Worm (Caenorhabditis elegans) whole organism, L2 larva: ENCODE results near the gene ZK1321.1.

Source experiments
- C34F6.9 ChIP-seq: fragments of 150-350 bp; optimal IDR thresholded peaks from 2 replicates; lab custom pipeline; 2014; ENCODE audit warnings: missing biosample characterization, missing genetic modification characterization
- F13H6.1 ChIP-seq: sonication (generic microtip); optimal IDR thresholded peaks from 2 replicates; lab custom pipeline; 2016; ENCODE audit warnings: missing genetic modification characterization, missing compliant biosample characterization
- R02D3.7 ChIP-seq: fragments of 150-350 bp; optimal IDR thresholded peaks from 2 replicates; lab custom pipeline; 2014; ENCODE audit warnings: missing biosample characterization, missing genetic modification characterization
- Y55F3AM.14 ChIP-seq: fragments of 200-800 bp; sonication (Bioruptor generic); optimal IDR thresholded peaks from 2 replicates; lab custom pipeline; 2018; ENCODE audit warnings: mild to moderate bottlenecking, missing genetic modification characterization, missing compliant biosample characterization
- ZK546.5 ChIP-seq: sonication (generic microtip); optimal IDR thresholded peaks from 2 replicates; lab custom pipeline; 2017; ENCODE audit warnings: missing biosample characterization, missing genetic modification characterization
- alr-1 ChIP-seq: fragments of 150-350 bp; optimal IDR thresholded peaks from 2 replicates; lab custom pipeline; 2014; ENCODE audit warnings: missing biosample characterization, missing genetic modification characterization
- aly-2 ChIP-seq: fragments of 150-350 bp; optimal IDR thresholded peaks from 2 replicates; lab custom pipeline; 2014; ENCODE audit warnings: missing biosample characterization, missing genetic modification characterization
- ama-1 ChIP-seq: fragments of 150-350 bp; optimal IDR thresholded peaks from 2 replicates; lab custom pipeline; 2018; ENCODE audit warnings: inconsistent platforms
- blmp-1 ChIP-seq: sonication (generic microtip); optimal IDR thresholded peaks from 2 replicates; lab custom pipeline; 2017; ENCODE audit warnings: missing genetic modification characterization, mild to moderate bottlenecking, missing compliant biosample characterization, antibody characterized with exemption, moderate library complexity; ENCODE audit not compliant: insufficient read depth
- ceh-16 ChIP-seq: fragments of 150-350 bp; optimal IDR thresholded peaks from 2 replicates; lab custom pipeline; 2014; ENCODE audit warnings: missing biosample characterization, missing genetic modification characterization
- ceh-82 ChIP-seq: fragments of 150-350 bp; optimal IDR thresholded peaks from 2 replicates; lab custom pipeline; 2014; ENCODE audit warnings: missing biosample characterization, missing genetic modification characterization
- crh-2 ChIP-seq: sonication (generic microtip); optimal IDR thresholded peaks from 2 replicates; lab custom pipeline; 2017; ENCODE audit warnings: missing biosample characterization, missing genetic modification characterization
- dmd-4 ChIP-seq: sonication (generic microtip); optimal IDR thresholded peaks from 2 replicates; lab custom pipeline; 2017; ENCODE audit warnings: missing biosample characterization, missing genetic modification characterization
- egl-27 ChIP-seq: sonication (generic microtip); optimal IDR thresholded peaks from 3 replicates; lab custom pipeline; 2017; ENCODE audit warnings: missing biosample characterization, missing genetic modification reagents, missing genetic modification characterization
- elt-1 ChIP-seq: fragments of 150-350 bp; optimal IDR thresholded peaks from 2 replicates; lab custom pipeline; 2014; ENCODE audit warnings: missing biosample characterization, missing genetic modification characterization
- elt-3 ChIP-seq: sonication (generic microtip); optimal IDR thresholded peaks from 2 replicates; lab custom pipeline; 2017; ENCODE audit warnings: missing biosample characterization, missing genetic modification characterization
- fos-1 ChIP-seq: fragments of 150-350 bp; optimal IDR thresholded peaks from 2 replicates; lab custom pipeline; 2014; ENCODE audit warnings: missing biosample characterization, missing genetic modification characterization
- gmeb-1 ChIP-seq: fragments of 150-350 bp; optimal IDR thresholded peaks from 2 replicates; lab custom pipeline; 2014; ENCODE audit warnings: missing biosample characterization, missing genetic modification characterization
- lin-11 ChIP-seq: fragments of 150-350 bp; sonication (generic microtip); optimal IDR thresholded peaks from 2 replicates; lab custom pipeline; 2014; ENCODE audit warnings: missing biosample characterization, missing genetic modification characterization, inconsistent platforms, mixed read lengths
- lin-13 ChIP-seq: fragments of 150-350 bp; optimal IDR thresholded peaks from 2 replicates; lab custom pipeline; 2014; ENCODE audit warnings: missing biosample characterization, missing genetic modification reagents, missing genetic modification characterization
- lin-39 ChIP-seq: fragments of 150-350 bp; optimal IDR thresholded peaks from 2 replicates; lab custom pipeline; 2014; ENCODE audit warnings: missing biosample characterization, missing genetic modification reagents, missing genetic modification characterization
- lsy-2 ChIP-seq, 2 experiments: fragments of 150-350 bp in 1 of 2; sonication (generic microtip) in 1 of 2; optimal IDR thresholded peaks; 2 replicates each; lab custom pipeline; 2014 to 2017; ENCODE audit warnings: missing biosample characterization in 2 of 2, missing genetic modification characterization in 2 of 2
- mab-5 ChIP-seq: fragments of 150-350 bp; optimal IDR thresholded peaks from 2 replicates; lab custom pipeline; 2014; ENCODE audit warnings: missing biosample characterization, missing genetic modification characterization
- mbf-1 ChIP-seq: sonication (generic microtip); optimal IDR thresholded peaks from 2 replicates; lab custom pipeline; 2017; ENCODE audit warnings: missing biosample characterization, missing genetic modification characterization
- mdl-1 ChIP-seq, 2 experiments: fragments of 150-350 bp in 1 of 2; sonication (generic microtip) in 1 of 2; optimal IDR thresholded peaks; 2 replicates each; lab custom pipeline; 2017; ENCODE audit warnings: missing biosample characterization in 2 of 2, missing genetic modification characterization in 2 of 2
- nhr-10 ChIP-seq: sonication (generic microtip); optimal IDR thresholded peaks from 2 replicates; lab custom pipeline; 2017; ENCODE audit warnings: missing biosample characterization, missing genetic modification characterization
- nhr-11 ChIP-seq: fragments of 150-350 bp; optimal IDR thresholded peaks from 2 replicates; lab custom pipeline; 2014; ENCODE audit warnings: missing biosample characterization, missing genetic modification characterization
- nhr-12 ChIP-seq: fragments of 150-350 bp; optimal IDR thresholded peaks from 2 replicates; lab custom pipeline; 2014; ENCODE audit warnings: missing biosample characterization, missing genetic modification characterization
- nhr-129 ChIP-seq: fragments of 150-350 bp; optimal IDR thresholded peaks from 2 replicates; lab custom pipeline; 2014; ENCODE audit warnings: missing biosample characterization, missing genetic modification characterization
- nhr-21 ChIP-seq: fragments of 150-350 bp; optimal IDR thresholded peaks from 2 replicates; lab custom pipeline; 2014; ENCODE audit warnings: missing biosample characterization, missing genetic modification characterization
- nhr-23 ChIP-seq: fragments of 150-350 bp; optimal IDR thresholded peaks from 2 replicates; lab custom pipeline; 2014; ENCODE audit warnings: missing biosample characterization, missing genetic modification reagents, missing genetic modification characterization
- nhr-237 ChIP-seq: fragments of 150-350 bp; optimal IDR thresholded peaks from 2 replicates; lab custom pipeline; 2014; ENCODE audit warnings: missing biosample characterization, missing genetic modification characterization
- nhr-25 ChIP-seq: fragments of 150-350 bp; sonication (generic microtip); optimal IDR thresholded peaks from 3 replicates; lab custom pipeline; 2014; ENCODE audit warnings: missing biosample characterization, missing genetic modification characterization
- nhr-6 ChIP-seq: fragments of 150-350 bp; optimal IDR thresholded peaks from 2 replicates; lab custom pipeline; 2014; ENCODE audit warnings: missing biosample characterization, missing genetic modification characterization
- nhr-77 ChIP-seq: fragments of 150-350 bp; optimal IDR thresholded peaks from 2 replicates; lab custom pipeline; 2014; ENCODE audit warnings: missing biosample characterization, missing genetic modification characterization
- peb-1 ChIP-seq: fragments of 150-350 bp; optimal IDR thresholded peaks from 2 replicates; lab custom pipeline; 2014; ENCODE audit warnings: missing biosample characterization, missing genetic modification characterization
- sem-4 ChIP-seq: fragments of 150-350 bp; optimal IDR thresholded peaks from 2 replicates; lab custom pipeline; 2014; ENCODE audit warnings: missing biosample characterization, missing genetic modification reagents, missing genetic modification characterization
- skn-1 ChIP-seq: sonication (generic microtip); optimal IDR thresholded peaks from 2 replicates; lab custom pipeline; 2017; ENCODE audit warnings: missing biosample characterization, missing genetic modification characterization
- sma-3 ChIP-seq: sonication (generic microtip); optimal IDR thresholded peaks from 2 replicates; lab custom pipeline; 2016; ENCODE audit warnings: missing genetic modification reagents, missing genetic modification characterization, missing compliant biosample characterization
- sma-9 ChIP-seq, 2 experiments: fragments of 150-350 bp in 1 of 2; sonication (generic microtip) in 1 of 2; optimal IDR thresholded peaks; 2 replicates each; lab custom pipeline; 2014 to 2016; ENCODE audit warnings: missing genetic modification characterization in 2 of 2, mild to moderate bottlenecking in 1 of 2, missing biosample characterization in 1 of 2, missing compliant biosample characterization in 1 of 2, missing genetic modification reagents in 1 of 2, moderate library complexity in 1 of 2
- snpc-4 ChIP-seq: fragments of 150-350 bp; optimal IDR thresholded peaks from 2 replicates; lab custom pipeline; 2014; ENCODE audit warnings: missing biosample characterization, missing genetic modification characterization
- unc-39 ChIP-seq: fragments of 150-350 bp; optimal IDR thresholded peaks from 2 replicates; lab custom pipeline; 2014; ENCODE audit warnings: missing biosample characterization, missing genetic modification characterization
- unc-55 ChIP-seq: fragments of 150-350 bp; sonication (generic microtip); optimal IDR thresholded peaks from 3 replicates; lab custom pipeline; 2014; ENCODE audit warnings: missing biosample characterization, missing genetic modification reagents, missing genetic modification characterization
- unc-62 ChIP-seq: fragments of 150-350 bp; optimal IDR thresholded peaks from 2 replicates; lab custom pipeline; 2014; ENCODE audit warnings: missing biosample characterization, missing genetic modification reagents, missing genetic modification characterization
- zag-1 ChIP-seq: fragments of 150-350 bp; optimal IDR thresholded peaks from 2 replicates; lab custom pipeline; 2014; ENCODE audit warnings: missing biosample characterization, missing genetic modification characterization
- ztf-1 ChIP-seq: fragments of 200-800 bp; sonication (Bioruptor generic); conservative IDR thresholded peaks from 2 replicates; pipeline ENCODE4 v1.3.6; 2022; ENCODE audit warnings: missing genetic modification characterization, missing compliant biosample characterization
- ztf-11 ChIP-seq: sonication (generic microtip); optimal IDR thresholded peaks from 2 replicates; lab custom pipeline; 2017; ENCODE audit warnings: missing biosample characterization, missing genetic modification characterization
- ztf-4 ChIP-seq: fragments of 150-350 bp; optimal IDR thresholded peaks from 2 replicates; lab custom pipeline; 2014; ENCODE audit warnings: missing biosample characterization, missing genetic modification characterization

Gene ZK1321.1

ce11 chrII:9753730-9754129 is at the start of gene ZK1321.1:
Gene ZK1321.1 (plus strand): TSS chrII:9754030.
- TF ChIP-seq zag-1 (tag; lab: Kevin White, UChicago) (no peak), elt-1 (no peak), nhr-11 (no peak), sem-4 (no peak), nhr-6 (tag; lab: Kevin White, UChicago) (no peak), nhr-23 (tag; lab: Kevin White, UChicago) (no peak), lin-11 (no peak)

- TF ChIP-seq fos-1 (no peak), C34F6.9 (tag; lab: Kevin White, UChicago) (no peak), nhr-23 (tag; lab: Kevin White, UChicago) (no peak), sma-9 (GFP tag; optimal IDR thresholded peaks at IDR 0.05; lab: Kevin White, UChicago) (no peak), sma-9 (tag; optimal IDR thresholded peaks at IDR 0.05; lab: Kevin White, UChicago) (no peak), peb-1 (tag; lab: Kevin White, UChicago) (no peak), unc-39 (tag; lab: Kevin White, UChicago) (no peak), nhr-12 (no peak), sma-3 (GFP tag; lab: Kevin White, UChicago) (no peak), mbf-1 (tag; lab: Kevin White, UChicago) (no peak)
These were observed 49.1 kb upstream of the ZK1321.1 start, which contains the start of gene Y53C12A.10 for ce11 chrII:9704746-9705145. Gene Y53C12A.10 (minus strand): TSS chrII:9704846.

DNA sequence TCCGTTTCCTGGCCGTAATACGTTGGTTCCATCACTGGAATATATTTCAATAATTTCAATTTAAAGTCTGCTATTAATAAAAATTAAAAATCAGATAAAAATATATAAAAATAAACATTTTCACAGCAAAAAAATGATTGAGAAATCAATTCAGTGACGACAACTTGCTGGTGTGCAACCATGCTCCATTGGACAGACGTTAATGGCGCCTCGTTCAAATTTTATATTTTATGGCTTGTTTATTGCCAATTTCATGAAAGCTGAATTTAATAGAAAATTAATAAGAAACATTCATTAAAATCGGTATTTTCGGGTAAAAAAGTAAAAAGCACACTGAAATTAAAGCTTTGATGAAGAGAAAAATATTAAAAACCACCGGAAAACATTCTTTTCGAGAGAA is 47.6 kb upstream of the ZK1321.1 start, which contains the start of gene Y53C12A.3:
Gene Y53C12A.3, minus strand, starts transcription at position 34 of the 400 bp plus-strand sequence.
- no peak for TF ChIP-seq alr-1 (tag; lab: Kevin White, UChicago)
- no peak for TF ChIP-seq ztf-4 (tag; lab: Kevin White, UChicago)
- TF ChIP-seq ztf-1: no peak
- no peak for TF ChIP-seq elt-1
- TF ChIP-seq sma-3 (GFP tag; lab: Kevin White, UChicago): peak; percentile 7
- no peak for TF ChIP-seq nhr-77 (tag; lab: Kevin White, UChicago)
- no peak for TF ChIP-seq nhr-21
- TF ChIP-seq egl-27 (tag; lab: Kevin White, UChicago): no peak
- no peak for TF ChIP-seq R02D3.7 (tag; lab: Kevin White, UChicago)
- TF ChIP-seq elt-3 (tag; lab: Kevin White, UChicago): no peak
- TF ChIP-seq zag-1 (tag; lab: Kevin White, UChicago): no peak
- TF ChIP-seq dmd-4 (tag; lab: Kevin White, UChicago): no peak
- TF ChIP-seq fos-1: peak; percentile 17
- peak; percentile 40 for TF ChIP-seq C34F6.9 (tag; lab: Kevin White, UChicago)
- TF ChIP-seq lin-11: no peak
- no peak for TF ChIP-seq nhr-6 (tag; lab: Kevin White, UChicago)
- peak; percentile 7 for TF ChIP-seq nhr-129
- TF ChIP-seq Y55F3AM.14 (GFP tag; lab: Kevin White, UChicago): no peak
- TF ChIP-seq F13H6.1 (tag; lab: Kevin White, UChicago): no peak
- no peak for TF ChIP-seq ceh-16 (tag; lab: Kevin White, UChicago)
- TF ChIP-seq nhr-25 (tag; lab: Kevin White, UChicago): no peak
- TF ChIP-seq lin-39 (tag; lab: Kevin White, UChicago): no peak
- peak; percentile 34 for TF ChIP-seq lin-13 (GFP tag; lab: Kevin White, UChicago)
- TF ChIP-seq nhr-10 (tag; lab: Kevin White, UChicago): no peak
- TF ChIP-seq gmeb-1 (tag; lab: Kevin White, UChicago): peak; percentile 91
- no peak for TF ChIP-seq mab-5 (tag; lab: Kevin White, UChicago)
- no peak for TF ChIP-seq mdl-1 (tag; optimal IDR thresholded peaks at IDR 0.05; lab: Kevin White, UChicago)
- no peak for TF ChIP-seq aly-2 (tag; lab: Kevin White, UChicago)
- TF ChIP-seq ceh-82 (tag; lab: Kevin White, UChicago): no peak
- TF ChIP-seq sma-9 (GFP tag; optimal IDR thresholded peaks at IDR 0.05; lab: Kevin White, UChicago): no peak
- no peak for TF ChIP-seq sma-9 (tag; optimal IDR thresholded peaks at IDR 0.05; lab: Kevin White, UChicago)
- TF ChIP-seq lsy-2 (tag; optimal IDR thresholded peaks at IDR 0.05; lab: Kevin White, UChicago): peak in 1 of 2 experiments; percentile 74
- TF ChIP-seq peb-1 (tag; lab: Kevin White, UChicago): no peak
- no peak for TF ChIP-seq ama-1 (lab: Kevin White, UChicago)
- no peak for TF ChIP-seq ztf-11
- no peak for TF ChIP-seq mbf-1 (tag; lab: Kevin White, UChicago)
- no peak for TF ChIP-seq nhr-12
- TF ChIP-seq crh-2 (tag; lab: Kevin White, UChicago): peak; percentile 39
- no peak for TF ChIP-seq skn-1 (tag; lab: Kevin White, UChicago)
- TF ChIP-seq unc-62 (GFP tag; lab: Kevin White, UChicago): no peak
- TF ChIP-seq nhr-237 (tag; lab: Kevin White, UChicago): no peak
- peak; percentile 79 for TF ChIP-seq unc-55 (GFP tag; lab: Kevin White, UChicago)
- TF ChIP-seq nhr-23 (tag; lab: Kevin White, UChicago): no peak
- TF ChIP-seq snpc-4 (tag; lab: Kevin White, UChicago): no peak
- no peak for TF ChIP-seq ZK546.5 (tag; lab: Kevin White, UChicago)
- TF ChIP-seq blmp-1 (tag; lab: Kevin White, UChicago): peak; percentile 24
- no peak for TF ChIP-seq unc-39 (tag; lab: Kevin White, UChicago)
- no peak for TF ChIP-seq sem-4
- TF ChIP-seq nhr-11: no peak
